Worm (Caenorhabditis elegans) whole organism, midembryonic: ENCODE measurements around the gene ZK622.4.

Experiments
- T22C8.4 ChIP-seq: fragments of 200-800 bp; sonication (Bioruptor generic); IDR thresholded peaks from 2 replicates; pipeline ENCODE4 v1.3.6; 2022; ENCODE audit warnings: missing genetic modification characterization, missing compliant biosample characterization
- cog-1 ChIP-seq: sonication (generic microtip); optimal IDR thresholded peaks from 2 replicates; lab custom pipeline; 2016; ENCODE audit warnings: missing genetic modification characterization, missing compliant biosample characterization
- flt-1 ChIP-seq: fragments of 200-800 bp; sonication (Bioruptor generic); IDR thresholded peaks from 2 replicates; pipeline ENCODE4 v1.3.6; 2022; ENCODE audit warnings: missing genetic modification characterization, missing compliant biosample characterization
- klf-2 ChIP-seq: fragments of 200-800 bp; sonication (Bioruptor generic); conservative IDR thresholded peaks from 2 replicates; pipeline ENCODE4 v1.3.6; 2022; ENCODE audit warnings: missing genetic modification reagents, missing genetic modification characterization, missing compliant biosample characterization
- med-1 ChIP-seq: sonication (generic microtip); optimal IDR thresholded peaks from 2 replicates; lab custom pipeline; 2017; ENCODE audit warnings: missing genetic modification characterization, mild to moderate bottlenecking, missing compliant biosample characterization, antibody characterized with exemption, missing genetic modification reagents; ENCODE audit not compliant: insufficient read depth
- ref-1 ChIP-seq: fragments of 200-800 bp; sonication (Bioruptor generic); conservative IDR thresholded peaks from 2 replicates; pipeline ENCODE4 v1.3.6; 2022; ENCODE audit warnings: missing genetic modification reagents, missing genetic modification characterization, missing compliant biosample characterization
- tab-1 ChIP-seq: fragments of 200-800 bp; sonication (Bioruptor generic); IDR thresholded peaks from 2 replicates; pipeline ENCODE4 v1.3.6; 2022; ENCODE audit warnings: missing genetic modification characterization, missing compliant biosample characterization
- ztf-23 ChIP-seq: fragments of 200-800 bp; sonication (Bioruptor generic); IDR thresholded peaks from 2 replicates; pipeline ENCODE4 v1.3.6; 2022; ENCODE audit warnings: missing genetic modification reagents, missing genetic modification characterization, missing compliant biosample characterization
- ztf-29 ChIP-seq: fragments of 200-800 bp; sonication (Bioruptor generic); IDR thresholded peaks from 2 replicates; pipeline ENCODE4 v1.3.6; 2022; ENCODE audit warnings: missing genetic modification reagents, missing genetic modification characterization, missing compliant biosample characterization

Gene ZK622.4

ce11 chrII:5292226-5292752 lies at the start of gene ZK622.4:
Gene ZK622.4 (plus strand): TSS chrII:5292702.
- TF ChIP-seq klf-2 (GFP tag; lab: Robert Waterston, UW) (peak; percentile 90), flt-1 (GFP tag; lab: Robert Waterston, UW) (peak; percentile 95), tab-1 (peak; percentile 94), ztf-23 (GFP tag; lab: Robert Waterston, UW) (peak; percentile 93), med-1 (GFP tag; lab: Kevin White, UChicago) (peak; percentile 73), cog-1 (tag; lab: Kevin White, UChicago) (peak; percentile 85), ref-1 (GFP tag; lab: Robert Waterston, UW) (peak; percentile 86), ztf-29 (peak; percentile 82), T22C8.4 (GFP tag; lab: Robert Waterston, UW) (peak; percentile 91)

- TF ChIP-seq T22C8.4 (GFP tag; lab: Robert Waterston, UW), result no peak
- no peak for TF ChIP-seq ref-1 (GFP tag; lab: Robert Waterston, UW)
- TF ChIP-seq flt-1 (GFP tag; lab: Robert Waterston, UW), result no peak
- TF ChIP-seq tab-1, result no peak
- TF ChIP-seq klf-2 (GFP tag; lab: Robert Waterston, UW), result no peak
- no peak for TF ChIP-seq cog-1 (tag; lab: Kevin White, UChicago)
Observed at ce11 chrII:5246791-5247361, 45.6 kb upstream of the ZK622.4 start, which contains the start of gene ptr-6. Gene ptr-6 (minus strand): TSS chrII:5246837.

ce11 chrII:5255435-5255834 lies 37.1 kb upstream of the ZK622.4 start, which contains the start of gene frpr-4:
Gene frpr-4 (minus strand): TSS chrII:5255535.
- no peak for TF ChIP-seq ref-1 (GFP tag; lab: Robert Waterston, UW)
- no peak for TF ChIP-seq T22C8.4 (GFP tag; lab: Robert Waterston, UW)
- TF ChIP-seq cog-1 (tag; lab: Kevin White, UChicago), result no peak
- no peak for TF ChIP-seq ztf-29
- no peak for TF ChIP-seq ztf-23 (GFP tag; lab: Robert Waterston, UW)
- TF ChIP-seq flt-1 (GFP tag; lab: Robert Waterston, UW), result no peak
- no peak for TF ChIP-seq med-1 (GFP tag; lab: Kevin White, UChicago)
- no peak for TF ChIP-seq klf-2 (GFP tag; lab: Robert Waterston, UW)
- TF ChIP-seq tab-1, result no peak

ce11 chrII:5264650-5265049 lies 27.9 kb upstream of the ZK622.4 start:
- TF ChIP-seq med-1 (GFP tag; lab: Kevin White, UChicago), result no peak
- TF ChIP-seq cog-1 (tag; lab: Kevin White, UChicago), result no peak
- no peak for TF ChIP-seq ztf-23 (GFP tag; lab: Robert Waterston, UW)
- no peak for TF ChIP-seq T22C8.4 (GFP tag; lab: Robert Waterston, UW)
- TF ChIP-seq klf-2 (GFP tag; lab: Robert Waterston, UW), result no peak
- no peak for TF ChIP-seq flt-1 (GFP tag; lab: Robert Waterston, UW)
- TF ChIP-seq ref-1 (GFP tag; lab: Robert Waterston, UW), result no peak
- TF ChIP-seq ztf-29, result no peak
- TF ChIP-seq tab-1, result no peak

ce11 chrII:5268977-5269376 lies 23.5 kb upstream of the ZK622.4 start:
- no peak for TF ChIP-seq med-1 (GFP tag; lab: Kevin White, UChicago)
- TF ChIP-seq ref-1 (GFP tag; lab: Robert Waterston, UW), result no peak
- no peak for TF ChIP-seq T22C8.4 (GFP tag; lab: Robert Waterston, UW)
- TF ChIP-seq ztf-23 (GFP tag; lab: Robert Waterston, UW), result no peak
- TF ChIP-seq cog-1 (tag; lab: Kevin White, UChicago), result no peak
- no peak for TF ChIP-seq ztf-29
- TF ChIP-seq tab-1, result no peak
- TF ChIP-seq klf-2 (GFP tag; lab: Robert Waterston, UW), result no peak
- TF ChIP-seq flt-1 (GFP tag; lab: Robert Waterston, UW), result no peak

ce11 chrII:5271729-5272322 lies 20.7 kb upstream of the ZK622.4 start, which contains the start of gene drn-1:
Gene drn-1 (minus strand): TSS chrII:5271845.
- no peak for TF ChIP-seq flt-1 (GFP tag; lab: Robert Waterston, UW)

ce11 chrII:5276736-5277135 lies 15.8 kb upstream of the ZK622.4 start:
- TF ChIP-seq T22C8.4 (GFP tag; lab: Robert Waterston, UW) (no peak), tab-1 (no peak), ztf-29 (no peak)

ce11 chrII:5277780-5278179 lies 14.7 kb upstream of the ZK622.4 start:
- TF ChIP-seq cog-1 (tag; lab: Kevin White, UChicago), result no peak
- no peak for TF ChIP-seq klf-2 (GFP tag; lab: Robert Waterston, UW)
- TF ChIP-seq ref-1 (GFP tag; lab: Robert Waterston, UW), result no peak
- TF ChIP-seq ztf-23 (GFP tag; lab: Robert Waterston, UW), result no peak
- TF ChIP-seq tab-1, result no peak
- no peak for TF ChIP-seq flt-1 (GFP tag; lab: Robert Waterston, UW)
- no peak for TF ChIP-seq ztf-29
- TF ChIP-seq T22C8.4 (GFP tag; lab: Robert Waterston, UW), result no peak
- TF ChIP-seq med-1 (GFP tag; lab: Kevin White, UChicago), result no peak

ce11 chrII:5281137-5281536 lies 11.4 kb upstream of the ZK622.4 start:
- TF ChIP-seq flt-1 (GFP tag; lab: Robert Waterston, UW) (no peak), ztf-23 (GFP tag; lab: Robert Waterston, UW) (no peak), T22C8.4 (GFP tag; lab: Robert Waterston, UW) (no peak), ref-1 (GFP tag; lab: Robert Waterston, UW) (no peak), tab-1 (no peak), klf-2 (GFP tag; lab: Robert Waterston, UW) (no peak), med-1 (GFP tag; lab: Kevin White, UChicago) (no peak), ztf-29 (no peak), cog-1 (tag; lab: Kevin White, UChicago) (no peak)
